Worm (Caenorhabditis elegans): ENCODE results near the gene maph-9.

maph-9 gene

ce11 chrIV:7149020-7149601 lies 7.3 kb upstream of the maph-9 start, which contains the start of gene C34D4.4 (continued):
- TF ChIP-seq unc-130 (GFP tag; optimal IDR thresholded peaks at IDR 0.05) (no peak), duxl-1 (tag; optimal IDR thresholded peaks at IDR 0.05; ENCODE audit: poor library complexity) (no peak), dmd-6 (GFP tag; IDR thresholded peaks at IDR 0.05) (0 out of 2 replicates have a peak, but pooled peaks have one; percentile 15), dpl-1 (GFP tag; optimal IDR thresholded peaks at IDR 0.05) (peak; percentile 58), pqm-1 (tag; optimal IDR thresholded peaks at IDR 0.05) (no peak), hlh-30 (tag; optimal IDR thresholded peaks at IDR 0.05; ENCODE audit: insufficient read depth) (peak; percentile 1), fos-1 (tag; optimal IDR thresholded peaks at IDR 0.05) (no peak), lin-29 (GFP tag; IDR thresholded peaks at IDR 0.05) (no peak), spr-1 (tag; optimal IDR thresholded peaks at IDR 0.05) (no peak), vab-7 (GFP tag; IDR thresholded peaks at IDR 0.05) (no peak), F49E8.2 (tag; optimal IDR thresholded peaks at IDR 0.05; ENCODE audit: borderline replicate concordance) (no peak), unc-39 (tag; optimal IDR thresholded peaks at IDR 0.05) (no peak), ctbp-1 (GFP tag; IDR thresholded peaks at IDR 0.05) (no peak), skn-1 (tag; optimal IDR thresholded peaks at IDR 0.05) (no peak), nhr-77 (tag; optimal IDR thresholded peaks at IDR 0.05) (no peak), nhr-76 (tag; optimal IDR thresholded peaks at IDR 0.05) (no peak), attf-4 (tag; optimal IDR thresholded peaks at IDR 0.05) (no peak), mdl-1 (tag; optimal IDR thresholded peaks at IDR 0.05) (no peak), ceh-62 (tag; optimal IDR thresholded peaks at IDR 0.05) (no peak), hlh-11 (tag; optimal IDR thresholded peaks at IDR 0.05) (peak; percentile 25), ceh-28 (tag; optimal IDR thresholded peaks at IDR 0.05) (no peak), saeg-2 (GFP tag; IDR thresholded peaks at IDR 0.05) (no peak), dmd-9 (GFP tag; IDR thresholded peaks at IDR 0.05) (no peak), mep-1 (tag; optimal IDR thresholded peaks at IDR 0.05) (peak; percentile 41), F26F4.8 (GFP tag; conservative IDR thresholded peaks at IDR 0.05) (no peak), nhr-25 (tag; optimal IDR thresholded peaks at IDR 0.05; ENCODE audit: borderline replicate concordance, insufficient read depth) (no peak), arid-1 (GFP tag; conservative IDR thresholded peaks at IDR 0.05) (0 out of 2 replicates have a peak, but pooled peaks have one; percentile 37), lin-15B (tag; optimal IDR thresholded peaks at IDR 0.05) (no peak), ceh-20 (GFP tag; IDR thresholded peaks at IDR 0.05) (no peak), pha-4 (GFP tag; IDR thresholded peaks at IDR 0.05) (no peak), pha-4 (tag; optimal IDR thresholded peaks at IDR 0.05) (peak; percentile 13), ceh-32 (tag; optimal IDR thresholded peaks at IDR 0.05; ENCODE audit: poor library complexity) (no peak), lsy-2 (tag; optimal IDR thresholded peaks at IDR 0.05) (peak; percentile 44 to 96), ces-1 (GFP tag; optimal IDR thresholded peaks at IDR 0.05) (no peak), Y48G9A.11 (GFP tag; IDR thresholded peaks at IDR 0.05) (no peak), snpc-4 (tag; optimal IDR thresholded peaks at IDR 0.05) (no peak), ceh-44 (GFP tag; IDR thresholded peaks at IDR 0.05) (no peak), unc-62 (GFP tag; optimal IDR thresholded peaks at IDR 0.05 in 1 of 2) (no peak), unc-62 (tag; optimal IDR thresholded peaks at IDR 0.05) (no peak), lir-3 (tag; optimal IDR thresholded peaks at IDR 0.05) (no peak), dve-1 (tag; optimal IDR thresholded peaks at IDR 0.05; ENCODE audit: insufficient read depth) (no peak)

- TF ChIP-seq aha-1 (tag): no peak
- no peak for TF ChIP-seq lin-1 (GFP tag; IDR thresholded peaks at IDR 0.05)
- TF ChIP-seq nhr-42 (GFP tag; IDR thresholded peaks at IDR 0.05): no peak
- TF ChIP-seq ceh-44 (GFP tag; IDR thresholded peaks at IDR 0.05): no peak
- no peak for TF ChIP-seq set-16 (GFP tag; IDR thresholded peaks at IDR 0.05)
- no peak for TF ChIP-seq pha-4 (GFP tag; IDR thresholded peaks at IDR 0.05)
- TF ChIP-seq pha-4 (tag; optimal IDR thresholded peaks at IDR 0.05): no peak
- TF ChIP-seq hlh-11 (tag; optimal IDR thresholded peaks at IDR 0.05): no peak
- TF ChIP-seq lin-38 (GFP tag; IDR thresholded peaks at IDR 0.05): no peak
- TF ChIP-seq dmd-8 (GFP tag; IDR thresholded peaks at IDR 0.05): no peak
- no peak for TF ChIP-seq T26A8.4 (GFP tag; IDR thresholded peaks at IDR 0.05)
- no peak for TF ChIP-seq zag-1 (tag; optimal IDR thresholded peaks at IDR 0.05)
- no peak for TF ChIP-seq vab-7 (GFP tag; IDR thresholded peaks at IDR 0.05)
- no peak for TF ChIP-seq sdz-12 (GFP tag; optimal IDR thresholded peaks at IDR 0.05)
Observed at ce11 chrIV:7152409-7152808, 4.0 kb upstream of the maph-9 start, which contains the start of gene col-113. col-113 (minus strand) TSS chrIV:7152509.
